Comparison of ENCODE assay signal across 7 fruit fly cellular contexts in genomic region chr3R:23818879-23819408, dm6.
A peak's percentile ranks its signal among the peaks of the same experiment; 100 is the strongest.
TF ChIP-seq lines count a peak whose summit lies in the region.

Gene CG33111, minus strand, starts transcription at chr3R:23819237.
Gene eIF4G2, minus strand, starts transcription at chr3R:23819237.

- TF ChIP-seq CTCF in S2 (optimal IDR thresholded peaks at IDR 0.05; lab: Kevin White, UChicago) = peak; percentile 73 to 75
- peak; percentile 67 for TF ChIP-seq CTCF in whole organism, embryonic (GFP tag; optimal IDR thresholded peaks at IDR 0.05; lab: Kevin White, UChicago)

TF ChIP-seq in whole organism, 6 proteins besides CTCF, POLR2A, EP300 and RAD21:
- no peak for TF ChIP-seq Dll (optimal IDR thresholded peaks at IDR 0.05; lab: Kevin White, UChicago)
- peak; percentile 86 for TF ChIP-seq CG8478 (optimal IDR thresholded peaks at IDR 0.05; lab: Kevin White, UChicago)
- no peak for TF ChIP-seq usp (GFP tag; optimal IDR thresholded peaks at IDR 0.05; lab: Kevin White, UChicago)

TF ChIP-seq in whole organism, adult, 20 proteins besides CTCF, POLR2A, EP300 and RAD21 (continues in another document):
- TF ChIP-seq CG5204 (GFP tag; optimal IDR thresholded peaks at IDR 0.05; lab: Kevin White, UChicago) (no peak), cnc (optimal IDR thresholded peaks at IDR 0.05; lab: Kevin White, UChicago) (no peak), CG33017 (tag; optimal IDR thresholded peaks at IDR 0.05; lab: Kevin White, UChicago) (no peak), toe (GFP tag; optimal IDR thresholded peaks at IDR 0.05; lab: Kevin White, UChicago) (no peak), bab1 (GFP tag; optimal IDR thresholded peaks at IDR 0.05; lab: Kevin White, UChicago) (peak; percentile 75), CG12768 (GFP tag; optimal IDR thresholded peaks at IDR 0.05; lab: Kevin White, UChicago) (peak; percentile 47), CG11617 (GFP tag; optimal IDR thresholded peaks at IDR 0.05; lab: Kevin White, UChicago) (peak; percentile 51), cic (GFP tag; optimal IDR thresholded peaks at IDR 0.05; lab: Kevin White, UChicago) (peak; percentile 57), CG1620 (GFP tag; optimal IDR thresholded peaks at IDR 0.05; lab: Kevin White, UChicago) (peak; percentile 27), Mnt (GFP tag; optimal IDR thresholded peaks at IDR 0.05; lab: Kevin White, UChicago) (peak; percentile 67), kay (GFP tag; lab: Kevin White, UChicago; ENCODE audit: borderline replicate concordance) (no peak), Hr96 (GFP tag; optimal IDR thresholded peaks at IDR 0.05; lab: Kevin White, UChicago) (peak; percentile 30), CG7101 (tag; optimal IDR thresholded peaks at IDR 0.05; lab: Kevin White, UChicago) (peak; percentile 31), Clk (GFP tag; optimal IDR thresholded peaks at IDR 0.05; lab: Kevin White, UChicago) (no peak), CG14711 (tag; optimal IDR thresholded peaks at IDR 0.05; lab: Kevin White, UChicago) (peak; percentile 8), CG7045 (GFP tag; optimal IDR thresholded peaks at IDR 0.05; lab: Kevin White, UChicago) (peak; percentile 32), Crg-1 (GFP tag; optimal IDR thresholded peaks at IDR 0.05; lab: Kevin White, UChicago) (no peak), pad (GFP tag; optimal IDR thresholded peaks at IDR 0.05; lab: Kevin White, UChicago) (peak; percentile 73)

TF ChIP-seq in whole organism, embryonic, 481 proteins besides CTCF, POLR2A, EP300 and RAD21 (continues in another document):
- TF ChIP-seq CG9609 (GFP tag; optimal IDR thresholded peaks at IDR 0.05; lab: Kevin White, UChicago) (peak; percentile 36), CG43689 (GFP tag; IDR thresholded peaks at IDR 0.05; lab: Robert Waterston, UW) (no peak), toy (GFP tag; IDR thresholded peaks at IDR 0.05; lab: Robert Waterston, UW) (no peak), Side (GFP tag; optimal IDR thresholded peaks at IDR 0.05; lab: Kevin White, UChicago) (peak; percentile 23), emc (GFP tag; optimal IDR thresholded peaks at IDR 0.05; lab: Kevin White, UChicago) (no peak), sqz (GFP tag; optimal IDR thresholded peaks at IDR 0.05; lab: Kevin White, UChicago) (peak; percentile 91), CG14860 (GFP tag; IDR thresholded peaks at IDR 0.05; lab: Robert Waterston, UW; ENCODE audit: partially characterized antibody) (peak; percentile 69), Scr (GFP tag; IDR thresholded peaks at IDR 0.05; lab: Robert Waterston, UW; ENCODE audit: partially characterized antibody) (peak; percentile 75), Oli (tag; optimal IDR thresholded peaks at IDR 0.05; lab: Kevin White, UChicago) (no peak), btn (GFP tag; optimal IDR thresholded peaks at IDR 0.05; lab: Kevin White, UChicago) (no peak), bbx (GFP tag; IDR thresholded peaks at IDR 0.05; lab: Robert Waterston, UW; ENCODE audit: partially characterized antibody) (peak; percentile 84), CG12744 (GFP tag; optimal IDR thresholded peaks at IDR 0.05; lab: Kevin White, UChicago) (no peak), CG1832 (GFP tag; optimal IDR thresholded peaks at IDR 0.05; lab: Kevin White, UChicago) (peak; percentile 92), CG8765 (GFP tag; IDR thresholded peaks at IDR 0.05; lab: Robert Waterston, UW) (no peak), usp (GFP tag; optimal IDR thresholded peaks at IDR 0.05; lab: Kevin White, UChicago) (no peak), HmgD (GFP tag; optimal IDR thresholded peaks at IDR 0.05; lab: Kevin White, UChicago) (peak; percentile 43), croc (GFP tag; conservative IDR thresholded peaks at IDR 0.05; lab: Robert Waterston, UW) (no peak), Sox102F (GFP tag; optimal IDR thresholded peaks at IDR 0.05; lab: Kevin White, UChicago) (no peak)

TF ChIP-seq in whole organism, prepupa, 60 proteins besides CTCF, POLR2A, EP300 and RAD21 (continues in another document):
- peak; percentile 46 for TF ChIP-seq CG1621 (tag; optimal IDR thresholded peaks at IDR 0.05; lab: Kevin White, UChicago)
- no peak for TF ChIP-seq Hr4 (GFP tag; optimal IDR thresholded peaks at IDR 0.05; lab: Kevin White, UChicago)
- no peak for TF ChIP-seq CG8319 (GFP tag; optimal IDR thresholded peaks at IDR 0.05; lab: Kevin White, UChicago)
- no peak for TF ChIP-seq Ets21C (GFP tag; optimal IDR thresholded peaks at IDR 0.05; lab: Kevin White, UChicago)
- peak in 1 of 2 experiments; percentile 78 for TF ChIP-seq ss (GFP tag; optimal IDR thresholded peaks at IDR 0.05; lab: Kevin White, UChicago)
- no peak for TF ChIP-seq esn (GFP tag; optimal IDR thresholded peaks at IDR 0.05; lab: Kevin White, UChicago)
- TF ChIP-seq dac (GFP tag; optimal IDR thresholded peaks at IDR 0.05; lab: Kevin White, UChicago) = no peak
- peak; percentile 41; the same call in 1 of the 3 replicates for TF ChIP-seq eg (GFP tag; IDR thresholded peaks at IDR 0.05; lab: Robert Waterston, UW)
- no peak for TF ChIP-seq CG11902 (GFP tag; optimal IDR thresholded peaks at IDR 0.05; lab: Kevin White, UChicago)
- no peak for TF ChIP-seq Sox15 (GFP tag; optimal IDR thresholded peaks at IDR 0.05; lab: Kevin White, UChicago)
- TF ChIP-seq CG11294 (GFP tag; IDR thresholded peaks at IDR 0.05; lab: Robert Waterston, UW) = no peak
- TF ChIP-seq Eip78C (GFP tag; lab: Kevin White, UChicago) = peak; percentile 68
- peak; percentile 61; the same call in 2 of the 3 replicates for TF ChIP-seq CG8119 (GFP tag; IDR thresholded peaks at IDR 0.05; lab: Robert Waterston, UW)
- no peak for TF ChIP-seq CG10631 (GFP tag; optimal IDR thresholded peaks at IDR 0.05; lab: Kevin White, UChicago)
- TF ChIP-seq topi (GFP tag; optimal IDR thresholded peaks at IDR 0.05; lab: Kevin White, UChicago) = no peak
- TF ChIP-seq CG31627 (GFP tag; optimal IDR thresholded peaks at IDR 0.05; lab: Kevin White, UChicago) = no peak
- TF ChIP-seq Smox (GFP tag; optimal IDR thresholded peaks at IDR 0.05; lab: Kevin White, UChicago) = no peak
- no peak for TF ChIP-seq CG7368 (GFP tag; optimal IDR thresholded peaks at IDR 0.05; lab: Kevin White, UChicago)
- TF ChIP-seq CG6163 (GFP tag; IDR thresholded peaks at IDR 0.05; lab: Robert Waterston, UW) = 0 out of 3 replicates have a peak, but pooled peaks have one; percentile 15

TF ChIP-seq in whole organism, pupa, 21 proteins besides CTCF, POLR2A, EP300 and RAD21 (continues in another document):
- TF ChIP-seq D1 (tag; optimal IDR thresholded peaks at IDR 0.05; lab: Kevin White, UChicago) (no peak), CG15710 (tag; optimal IDR thresholded peaks at IDR 0.05; lab: Kevin White, UChicago) (peak; percentile 30), CG13204 (GFP tag; optimal IDR thresholded peaks at IDR 0.05; lab: Kevin White, UChicago) (peak; percentile 31), Pif1A (GFP tag; optimal IDR thresholded peaks at IDR 0.05; lab: Kevin White, UChicago) (no peak), CG10348 (GFP tag; IDR thresholded peaks at IDR 0.05; lab: Robert Waterston, UW) (no peak), Ets98B (GFP tag; IDR thresholded peaks at IDR 0.05; lab: Robert Waterston, UW) (0 out of 2 replicates have a peak, but pooled peaks have one; percentile 25), gl (tag; optimal IDR thresholded peaks at IDR 0.05; lab: Kevin White, UChicago) (peak; percentile 40), EcR (GFP tag; optimal IDR thresholded peaks at IDR 0.05; lab: Kevin White, UChicago) (peak; percentile 33), Snoo (tag; optimal IDR thresholded peaks at IDR 0.05; lab: Kevin White, UChicago) (peak; percentile 31), CG12605 (GFP tag; IDR thresholded peaks at IDR 0.05; lab: Robert Waterston, UW) (peak; percentile 40; the same call in 1 of the 2 replicates), CG9948 (tag; optimal IDR thresholded peaks at IDR 0.05; lab: Kevin White, UChicago) (peak; percentile 27), CG8159 (tag; optimal IDR thresholded peaks at IDR 0.05; lab: Kevin White, UChicago) (peak; percentile 42), CG14655 (GFP tag; optimal IDR thresholded peaks at IDR 0.05; lab: Kevin White, UChicago) (no peak), CG4496 (GFP tag; IDR thresholded peaks at IDR 0.05; lab: Robert Waterston, UW) (peak; percentile 63; the same call in 2 of the 3 replicates), Pif1B (GFP tag; optimal IDR thresholded peaks at IDR 0.05; lab: Kevin White, UChicago) (no peak), CG17806 (tag; optimal IDR thresholded peaks at IDR 0.05; lab: Kevin White, UChicago) (peak; percentile 30), rn (GFP tag; IDR thresholded peaks at IDR 0.05; lab: Robert Waterston, UW) (no peak), CG8301 (tag; optimal IDR thresholded peaks at IDR 0.05; lab: Kevin White, UChicago) (peak; percentile 47), fd96Ca (GFP tag; IDR thresholded peaks at IDR 0.05; lab: Robert Waterston, UW) (0 out of 3 replicates have a peak, but pooled peaks have one; percentile 8)

TF ChIP-seq in whole organism, wandering third instar larva, 38 proteins besides CTCF, POLR2A, EP300 and RAD21 (continues in another document):
- TF ChIP-seq rgr (GFP tag; optimal IDR thresholded peaks at IDR 0.05; lab: Kevin White, UChicago) (peak; percentile 37), N (GFP tag; optimal IDR thresholded peaks at IDR 0.05; lab: Kevin White, UChicago) (no peak), Sp1 (GFP tag; optimal IDR thresholded peaks at IDR 0.05; lab: Kevin White, UChicago) (peak; percentile 54), CrebA (GFP tag; optimal IDR thresholded peaks at IDR 0.05; lab: Kevin White, UChicago; ENCODE audit: borderline replicate concordance) (no peak), ey (GFP tag; optimal IDR thresholded peaks at IDR 0.05; lab: Kevin White, UChicago) (no peak), Hr78 (GFP tag; optimal IDR thresholded peaks at IDR 0.05; lab: Kevin White, UChicago) (no peak), Jra (GFP tag; optimal IDR thresholded peaks at IDR 0.05; lab: Kevin White, UChicago) (peak; percentile 48), Myc (optimal IDR thresholded peaks at IDR 0.05; lab: Kevin White, UChicago) (no peak), Vsx2 (GFP tag; optimal IDR thresholded peaks at IDR 0.05; lab: Kevin White, UChicago; ENCODE audit: partially characterized antibody) (no peak), GATAd (GFP tag; optimal IDR thresholded peaks at IDR 0.05; lab: Kevin White, UChicago) (no peak), usp (GFP tag; optimal IDR thresholded peaks at IDR 0.05; lab: Kevin White, UChicago) (no peak), CG32264 (GFP tag; optimal IDR thresholded peaks at IDR 0.05; lab: Kevin White, UChicago) (no peak), psq (GFP tag; optimal IDR thresholded peaks at IDR 0.05; lab: Kevin White, UChicago) (no peak), Rel (GFP tag; optimal IDR thresholded peaks at IDR 0.05; lab: Kevin White, UChicago) (no peak), Rel (tag; optimal IDR thresholded peaks at IDR 0.05; lab: Kevin White, UChicago) (no peak), CG9705 (GFP tag; optimal IDR thresholded peaks at IDR 0.05; lab: Kevin White, UChicago) (no peak), Dfd (GFP tag; optimal IDR thresholded peaks at IDR 0.05; lab: Kevin White, UChicago) (no peak), dl (GFP tag; optimal IDR thresholded peaks at IDR 0.05; lab: Kevin White, UChicago; ENCODE audit: insufficient read depth in 1 of 2, partially characterized antibody in 2 of 2) (no peak), HLH106 (tag; optimal IDR thresholded peaks at IDR 0.05; lab: Kevin White, UChicago) (peak; percentile 12), foxo (GFP tag; optimal IDR thresholded peaks at IDR 0.05; lab: Kevin White, UChicago) (peak in 1 of 2 experiments; percentile 36), jim (GFP tag; optimal IDR thresholded peaks at IDR 0.05; lab: Kevin White, UChicago) (no peak), dmrt93B (GFP tag; optimal IDR thresholded peaks at IDR 0.05; lab: Kevin White, UChicago) (no peak)
